Worm (Caenorhabditis elegans) whole organism, early embryonic: Measurements from ENCODE around the gene srb-3.

Experiments used
- B0310.2 ChIP-seq: sonication (generic microtip); optimal IDR thresholded peaks from 2 replicates; lab custom pipeline; 2016; ENCODE audit warnings: mild to moderate bottlenecking, missing genetic modification characterization, missing compliant biosample characterization
- F13C5.2 ChIP-seq: sonication (generic microtip); optimal IDR thresholded peaks from 2 replicates; lab custom pipeline; 2017; ENCODE audit warnings: mild to moderate bottlenecking, missing genetic modification characterization, inconsistent platforms, missing compliant biosample characterization
- aly-1 ChIP-seq: sonication (generic microtip); optimal IDR thresholded peaks from 2 replicates; lab custom pipeline; 2016; ENCODE audit warnings: missing genetic modification characterization, missing compliant biosample characterization
- ama-1 ChIP-seq: fragments of 150-350 bp; optimal IDR thresholded peaks from 2 replicates; lab custom pipeline; 2014
- ceh-13 ChIP-seq: fragments of 200-800 bp; sonication (Bioruptor generic); optimal IDR thresholded peaks from 2 replicates; lab custom pipeline; 2018; ENCODE audit warnings: mild to moderate bottlenecking, missing genetic modification characterization, missing compliant biosample characterization
- ceh-36 ChIP-seq: sonication (generic microtip); optimal IDR thresholded peaks from 2 replicates; lab custom pipeline; 2016; ENCODE audit warnings: missing genetic modification characterization, inconsistent platforms, missing compliant biosample characterization
- ets-7 ChIP-seq: sonication (generic microtip); optimal IDR thresholded peaks from 2 replicates; lab custom pipeline; 2016; ENCODE audit warnings: missing genotype, missing genetic modification characterization, missing compliant biosample characterization
- flt-1 ChIP-seq: fragments of 200-800 bp; sonication (Bioruptor generic); IDR thresholded peaks from 2 replicates; pipeline ENCODE4 v1.3.6; 2022; ENCODE audit warnings: missing genetic modification characterization, missing compliant biosample characterization
- hmbx-1 ChIP-seq: sonication (generic microtip); optimal IDR thresholded peaks from 2 replicates; lab custom pipeline; 2016; ENCODE audit warnings: mild to moderate bottlenecking, missing genetic modification characterization, missing compliant biosample characterization
- hmg-4 ChIP-seq: fragments of 200-800 bp; sonication (Bioruptor generic); optimal IDR thresholded peaks from 2 replicates; lab custom pipeline; 2018; ENCODE audit warnings: mild to moderate bottlenecking, missing genetic modification characterization, missing compliant biosample characterization
- hnd-1 ChIP-seq: sonication (generic microtip); optimal IDR thresholded peaks from 2 replicates; lab custom pipeline; 2016; ENCODE audit warnings: missing genetic modification characterization, missing compliant biosample characterization
- pes-1 ChIP-seq: fragments of 200-800 bp; sonication (Bioruptor generic); IDR thresholded peaks from 2 replicates; pipeline ENCODE4 v1.3.6; 2022; ENCODE audit warnings: missing genetic modification reagents, missing genetic modification characterization, missing compliant biosample characterization
- scrt-1 ChIP-seq: fragments of 200-800 bp; sonication (Bioruptor generic); IDR thresholded peaks from 2 replicates; pipeline ENCODE4 v1.3.6; 2022; ENCODE audit warnings: missing genetic modification characterization, missing compliant biosample characterization
- sea-1 ChIP-seq: fragments of 200-800 bp; sonication (Bioruptor generic); conservative IDR thresholded peaks from 2 replicates; pipeline ENCODE4 v1.3.6; 2022; ENCODE audit warnings: missing genetic modification characterization, missing compliant biosample characterization
- tbx-11 ChIP-seq: fragments of 200-800 bp; sonication (Bioruptor generic); IDR thresholded peaks from 2 replicates; pipeline ENCODE4 v1.3.6; 2022; ENCODE audit warnings: missing genetic modification characterization, missing compliant biosample characterization
- tbx-37 ChIP-seq: fragments of 200-800 bp; sonication (Bioruptor generic); conservative IDR thresholded peaks from 2 replicates; pipeline ENCODE4 v1.3.6; 2022; ENCODE audit warnings: missing genetic modification reagents, missing genetic modification characterization, missing compliant biosample characterization
- tra-4 ChIP-seq: sonication (generic microtip); optimal IDR thresholded peaks from 2 replicates; lab custom pipeline; 2017; ENCODE audit warnings: missing genetic modification characterization, missing compliant biosample characterization

Gene srb-3

ce11 chrII:5166738-5167137 is at the start of gene srb-3:
TSS of gene srb-3 (minus strand) at chrII:5166838.
- TF ChIP-seq hmg-4 (GFP tag; lab: Kevin White, UChicago) (no peak), tbx-11 (GFP tag; lab: Robert Waterston, UW) (no peak), ama-1 (no peak), aly-1 (tag; lab: Kevin White, UChicago) (no peak), flt-1 (GFP tag; lab: Robert Waterston, UW) (no peak), hnd-1 (no peak), F13C5.2 (tag; lab: Kevin White, UChicago) (no peak), tra-4 (no peak), sea-1 (GFP tag; lab: Robert Waterston, UW) (no peak), tbx-37 (GFP tag; lab: Robert Waterston, UW) (no peak), pes-1 (GFP tag; lab: Robert Waterston, UW) (no peak), ets-7 (tag; lab: Kevin White, UChicago) (no peak), ceh-36 (no peak)

ce11 chrII:5212675-5213074 is 46.0 kb upstream of the srb-3 start, which contains the start of gene C34F11.1:
TSS of gene C34F11.1 (plus strand) at chrII:5212975.
- no peak for TF ChIP-seq sea-1 (GFP tag; lab: Robert Waterston, UW)
- no peak for TF ChIP-seq ets-7 (tag; lab: Kevin White, UChicago)
- TF ChIP-seq flt-1 (GFP tag; lab: Robert Waterston, UW), result no peak
- no peak for TF ChIP-seq hmg-4 (GFP tag; lab: Kevin White, UChicago)
- TF ChIP-seq tra-4, result no peak
- no peak for TF ChIP-seq ama-1
- TF ChIP-seq F13C5.2 (tag; lab: Kevin White, UChicago), result no peak
- TF ChIP-seq tbx-11 (GFP tag; lab: Robert Waterston, UW), result no peak
- TF ChIP-seq B0310.2 (tag; lab: Kevin White, UChicago), result no peak
- no peak for TF ChIP-seq hnd-1

DNA sequence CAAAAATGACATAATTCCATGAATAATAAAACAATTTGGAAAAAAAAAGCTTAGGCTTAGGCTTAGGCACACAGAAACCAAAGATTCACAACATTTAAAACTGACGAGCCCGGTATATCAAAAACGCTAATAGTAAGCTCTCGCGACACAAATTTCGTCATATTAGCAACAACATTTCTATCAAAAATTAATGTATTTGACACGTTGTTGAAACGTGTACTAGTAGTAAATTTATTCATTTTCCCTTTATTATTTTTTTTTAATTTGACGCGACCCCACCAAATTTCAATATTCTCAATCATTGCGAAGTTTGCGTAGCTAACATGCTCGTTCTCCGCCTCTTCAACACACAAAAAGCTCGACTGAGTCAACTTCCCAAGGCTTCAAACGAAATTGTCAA is 45.3 kb upstream of the srb-3 start, which contains the start of gene C34F11.2:
Gene C34F11.2, plus strand, starts transcription at position 301 of the 400 bp plus-strand sequence.
- TF ChIP-seq tbx-11 (GFP tag; lab: Robert Waterston, UW), result no peak
- TF ChIP-seq ama-1, result no peak
- no peak for TF ChIP-seq B0310.2 (tag; lab: Kevin White, UChicago)
- TF ChIP-seq F13C5.2 (tag; lab: Kevin White, UChicago), result no peak
- TF ChIP-seq aly-1 (tag; lab: Kevin White, UChicago), result no peak
- no peak for TF ChIP-seq hmg-4 (GFP tag; lab: Kevin White, UChicago)
- TF ChIP-seq flt-1 (GFP tag; lab: Robert Waterston, UW), result no peak
- TF ChIP-seq ceh-36, result no peak
- TF ChIP-seq tra-4, result no peak
- TF ChIP-seq hnd-1, result no peak
- TF ChIP-seq ets-7 (tag; lab: Kevin White, UChicago), result no peak
- no peak for TF ChIP-seq ceh-13 (GFP tag; lab: Kevin White, UChicago)
- TF ChIP-seq sea-1 (GFP tag; lab: Robert Waterston, UW), result no peak
- no peak for TF ChIP-seq tbx-37 (GFP tag; lab: Robert Waterston, UW)
- no peak for TF ChIP-seq scrt-1 (GFP tag; lab: Robert Waterston, UW)
- no peak for TF ChIP-seq pes-1 (GFP tag; lab: Robert Waterston, UW)

DNA sequence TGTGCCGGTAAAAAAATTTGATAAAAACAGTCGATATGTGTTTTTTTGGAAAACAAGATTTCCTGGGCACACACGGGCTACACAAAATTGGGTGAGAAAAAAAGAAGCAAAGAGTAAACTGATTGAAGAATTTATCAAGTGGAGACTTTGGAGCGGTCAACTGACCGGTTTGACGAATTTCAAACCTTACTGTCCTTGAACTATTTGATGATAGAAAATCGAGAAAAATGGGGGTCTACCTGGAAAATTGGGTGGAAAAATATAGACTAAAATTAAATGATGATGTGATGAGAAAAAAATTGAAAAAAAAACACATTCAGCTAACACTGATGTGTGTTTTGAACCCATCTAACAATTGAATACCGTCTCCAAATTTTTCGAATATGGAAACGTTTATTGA is 44.2 kb upstream of the srb-3 start, which contains the start of gene C34F11.8:
Gene C34F11.8, minus strand, starts transcription at position 135 of the 400 bp plus-strand sequence.
- TF ChIP-seq hmbx-1, result no peak
- no peak for TF ChIP-seq sea-1 (GFP tag; lab: Robert Waterston, UW)
- no peak for TF ChIP-seq aly-1 (tag; lab: Kevin White, UChicago)
- no peak for TF ChIP-seq F13C5.2 (tag; lab: Kevin White, UChicago)
- no peak for TF ChIP-seq tbx-11 (GFP tag; lab: Robert Waterston, UW)
- no peak for TF ChIP-seq hmg-4 (GFP tag; lab: Kevin White, UChicago)
- no peak for TF ChIP-seq tra-4
- TF ChIP-seq scrt-1 (GFP tag; lab: Robert Waterston, UW), result no peak
- TF ChIP-seq B0310.2 (tag; lab: Kevin White, UChicago), result no peak
- TF ChIP-seq flt-1 (GFP tag; lab: Robert Waterston, UW), result no peak
- no peak for TF ChIP-seq tbx-37 (GFP tag; lab: Robert Waterston, UW)
- no peak for TF ChIP-seq ama-1
- no peak for TF ChIP-seq ets-7 (tag; lab: Kevin White, UChicago)
- no peak for TF ChIP-seq ceh-13 (GFP tag; lab: Kevin White, UChicago)
- no peak for TF ChIP-seq hnd-1
- TF ChIP-seq pes-1 (GFP tag; lab: Robert Waterston, UW), result no peak

ce11 chrII:5209122-5209521 is 42.5 kb upstream of the srb-3 start:
- TF ChIP-seq B0310.2 (tag; lab: Kevin White, UChicago) (no peak), F13C5.2 (tag; lab: Kevin White, UChicago) (no peak), hmbx-1 (no peak), flt-1 (GFP tag; lab: Robert Waterston, UW) (no peak), scrt-1 (GFP tag; lab: Robert Waterston, UW) (no peak), sea-1 (GFP tag; lab: Robert Waterston, UW) (no peak), ama-1 (no peak), ets-7 (tag; lab: Kevin White, UChicago) (no peak), hnd-1 (no peak), hmg-4 (GFP tag; lab: Kevin White, UChicago) (no peak), ceh-36 (no peak), pes-1 (GFP tag; lab: Robert Waterston, UW) (no peak)

ce11 chrII:5205286-5205685 is 38.6 kb upstream of the srb-3 start:
- TF ChIP-seq ama-1, result no peak
- TF ChIP-seq ets-7 (tag; lab: Kevin White, UChicago), result no peak
- TF ChIP-seq ceh-36, result no peak
- no peak for TF ChIP-seq sea-1 (GFP tag; lab: Robert Waterston, UW)
- no peak for TF ChIP-seq hmg-4 (GFP tag; lab: Kevin White, UChicago)
- TF ChIP-seq aly-1 (tag; lab: Kevin White, UChicago), result no peak
- no peak for TF ChIP-seq scrt-1 (GFP tag; lab: Robert Waterston, UW)
- TF ChIP-seq tra-4, result no peak
- no peak for TF ChIP-seq tbx-37 (GFP tag; lab: Robert Waterston, UW)
- no peak for TF ChIP-seq hnd-1
- no peak for TF ChIP-seq flt-1 (GFP tag; lab: Robert Waterston, UW)
- no peak for TF ChIP-seq hmbx-1
- no peak for TF ChIP-seq ceh-13 (GFP tag; lab: Kevin White, UChicago)
- TF ChIP-seq F13C5.2 (tag; lab: Kevin White, UChicago), result no peak
- no peak for TF ChIP-seq B0310.2 (tag; lab: Kevin White, UChicago)
- no peak for TF ChIP-seq pes-1 (GFP tag; lab: Robert Waterston, UW)
- no peak for TF ChIP-seq tbx-11 (GFP tag; lab: Robert Waterston, UW)

- TF ChIP-seq ama-1, result no peak
- TF ChIP-seq ets-7 (tag; lab: Kevin White, UChicago), result no peak
- TF ChIP-seq tra-4, result no peak
- no peak for TF ChIP-seq hmbx-1
- no peak for TF ChIP-seq tbx-11 (GFP tag; lab: Robert Waterston, UW)
Measured at ce11 chrII:5202930-5203329, 36.3 kb upstream of the srb-3 start, which contains the start of gene ampd-1. TSS of gene ampd-1 (plus strand) at chrII:5203322.
